Fruit fly (Drosophila melanogaster) whole organism, embryonic: ENCODE measurements around the gene CG7432.

Experiments used
- Antp ChIP-seq: fragments of 200-800 bp; sonication (Bioruptor generic); optimal IDR thresholded peaks from 3 replicates; lab custom pipeline; 2016; ENCODE audit warnings: missing biosample characterization, missing genetic modification characterization
- B-H1 ChIP-seq: fragments of 200-800 bp; sonication (Bioruptor generic); IDR thresholded peaks from 3 replicates; pipeline ENCODE4 v1.3.6; 2022; ENCODE audit warnings: missing biosample characterization, missing genetic modification characterization
- CG10321 ChIP-seq: fragments of 200-800 bp; sonication (Bioruptor generic); IDR thresholded peaks from 2 replicates; pipeline ENCODE4 v1.3.6; 2022; ENCODE audit warnings: missing biosample characterization, missing genetic modification characterization
- CG12942 ChIP-seq: fragments of 200-800 bp; sonication (Bioruptor generic); optimal IDR thresholded peaks from 3 replicates; lab custom pipeline; 2016; ENCODE audit warnings: missing biosample characterization, missing genetic modification characterization
- CG13287 ChIP-seq: fragments of 200-800 bp; sonication (Bioruptor generic); IDR thresholded peaks from 2 replicates; pipeline ENCODE4 v1.3.6; 2022; ENCODE audit warnings: missing biosample characterization, missing genetic modification characterization; ENCODE audit not compliant: partially characterized antibody
- CG15514 ChIP-seq: fragments of 200-800 bp; sonication (Bioruptor generic); optimal IDR thresholded peaks from 3 replicates; lab custom pipeline; 2017; ENCODE audit warnings: missing biosample characterization, missing genetic modification characterization, mild to moderate bottlenecking, moderate library complexity, missing genetic modification reagents
- CG15696 ChIP-seq: fragments of 200-800 bp; sonication (Bioruptor generic); optimal IDR thresholded peaks from 2 replicates; lab custom pipeline; 2019; ENCODE audit warnings: missing biosample characterization, mild to moderate bottlenecking, missing genetic modification characterization, moderate library complexity
- CG17361 ChIP-seq: fragments of 200-800 bp; sonication (Bioruptor generic); IDR thresholded peaks from 3 replicates; pipeline ENCODE4 v1.3.6; 2022; ENCODE audit warnings: missing biosample characterization, missing genetic modification characterization
- CG34422 ChIP-seq: fragments of 200-800 bp; sonication (Bioruptor generic); IDR thresholded peaks from 3 replicates; pipeline ENCODE4 v1.3.6; 2022; ENCODE audit warnings: missing biosample characterization, missing genetic modification characterization
- CG3726 ChIP-seq: fragments of 200-800 bp; sonication (Bioruptor generic); IDR thresholded peaks from 3 replicates; pipeline ENCODE4, ENCODE4 v1.3.6; 2022; ENCODE audit warnings: missing biosample characterization, missing genetic modification characterization
- CG4730 ChIP-seq: fragments of 200-800 bp; sonication (Bioruptor generic); IDR thresholded peaks from 2 replicates; pipeline ENCODE4 v1.3.6; 2022; ENCODE audit warnings: missing biosample characterization, missing genetic modification characterization
- CG6791 ChIP-seq: fragments of 200-800 bp; sonication (Bioruptor generic); IDR thresholded peaks from 3 replicates; pipeline ENCODE4 v1.3.6; 2022; ENCODE audit warnings: missing biosample characterization, missing genetic modification characterization; ENCODE audit not compliant: partially characterized antibody
- CG7786 ChIP-seq: fragments of 200-800 bp; sonication (Bioruptor generic); optimal IDR thresholded peaks from 2 replicates; lab custom pipeline; 2016; ENCODE audit warnings: missing biosample characterization, missing genetic modification characterization
- CG8089 ChIP-seq: fragments of 200-800 bp; sonication (Bioruptor generic); optimal IDR thresholded peaks from 3 replicates; lab custom pipeline; 2016; ENCODE audit warnings: missing biosample characterization, missing genetic modification characterization
- CG8290 ChIP-seq, 3 experiments: fragments of 200-800 bp; sonication (Bioruptor generic); optimal IDR thresholded peaks; 2 replicates each; lab custom pipeline; 2016 to 2019; ENCODE audit warnings: missing biosample characterization in 3 of 3, missing genetic modification characterization in 3 of 3, mild to moderate bottlenecking in 2 of 3, moderate library complexity in 1 of 3
- CG8924 ChIP-seq: fragments of 200-800 bp; optimal IDR thresholded peaks from 3 replicates; lab custom pipeline; 2019; ENCODE audit warnings: missing biosample characterization, mild to moderate bottlenecking, missing genetic modification characterization, moderate library complexity
- CG9727 ChIP-seq: fragments of 200-800 bp; sonication (Bioruptor generic); optimal IDR thresholded peaks from 3 replicates; lab custom pipeline; 2017; ENCODE audit warnings: missing biosample characterization, mild to moderate bottlenecking, missing genetic modification characterization
- Drgx ChIP-seq: fragments of 200-800 bp; sonication (Bioruptor generic); IDR thresholded peaks from 2 replicates; pipeline ENCODE4 v1.3.6; 2022; ENCODE audit warnings: missing biosample characterization, missing genetic modification characterization
- E2f1 ChIP-seq: fragments of 200-800 bp; sonication (Bioruptor generic); IDR thresholded peaks from 2 replicates; pipeline ENCODE4 v1.3.6; 2022; ENCODE audit warnings: missing biosample characterization, missing genetic modification characterization
- Gsc ChIP-seq: fragments of 200-800 bp; sonication (Bioruptor generic); IDR thresholded peaks from 2 replicates; pipeline ENCODE4 v1.3.6; 2022; ENCODE audit warnings: missing biosample characterization, missing genetic modification characterization
- HLHmδ ChIP-seq: fragments of 200-800 bp; sonication (Bioruptor generic); optimal IDR thresholded peaks from 2 replicates; lab custom pipeline; 2018; ENCODE audit warnings: missing biosample characterization, mild to moderate bottlenecking, missing genetic modification characterization, moderate library complexity
- Kr ChIP-seq: fragments of 200-800 bp; sonication (Bioruptor generic); optimal IDR thresholded peaks from 2 replicates; lab custom pipeline; 2017; ENCODE audit warnings: missing biosample characterization, mild to moderate bottlenecking, missing genetic modification characterization
- MBD-R2 ChIP-seq: fragments of 200-800 bp; sonication (Bioruptor generic); IDR thresholded peaks from 2 replicates; pipeline ENCODE4 v1.3.6; 2022; ENCODE audit warnings: missing biosample characterization, missing genetic modification characterization
- Ssrp ChIP-seq: fragments of 200-800 bp; sonication (Bioruptor generic); optimal IDR thresholded peaks from 2 replicates; lab custom pipeline; 2018; ENCODE audit warnings: missing biosample characterization, mild to moderate bottlenecking, missing genetic modification characterization, moderate library complexity
- Stat92E ChIP-seq, 3 experiments: fragments of >200 bp in 2 of 3; fragments of 200-800 bp in 1 of 3; sonication (Bioruptor generic) in 1 of 3; optimal IDR thresholded peaks; 2 replicates each; lab custom pipeline; 2017 to 2019; ENCODE audit warnings: missing biosample characterization in 3 of 3, missing genetic modification characterization in 3 of 3, mild to moderate bottlenecking in 1 of 3, moderate library complexity in 1 of 3
- Trl ChIP-seq, 3 experiments: fragments of >200 bp in 2 of 3; fragments of 200-800 bp in 1 of 3; sonication (Bioruptor generic) in 1 of 3; optimal IDR thresholded peaks; 2 replicates in 1 of 3; 3 replicates in 2 of 3; lab custom pipeline; 2016 to 2017; ENCODE audit warnings: missing biosample characterization in 1 of 3, missing genetic modification characterization in 1 of 3
- abd-A ChIP-seq: fragments of 200-800 bp; sonication (Bioruptor generic); optimal IDR thresholded peaks from 3 replicates; lab custom pipeline; 2019; ENCODE audit warnings: missing biosample characterization, mild to moderate bottlenecking, missing genetic modification characterization, moderate library complexity
- ara ChIP-seq: fragments of 200-800 bp; sonication (Bioruptor generic); IDR thresholded peaks from 2 replicates; pipeline ENCODE4 v1.3.6; 2022; ENCODE audit warnings: missing biosample characterization, missing genetic modification characterization
- cwo ChIP-seq: fragments of 200-800 bp; sonication (Bioruptor generic); optimal IDR thresholded peaks from 3 replicates; lab custom pipeline; 2017; ENCODE audit warnings: missing biosample characterization, missing genetic modification characterization, mild to moderate bottlenecking, moderate library complexity, missing genetic modification reagents
- dimm ChIP-seq: fragments of 200-800 bp; sonication (Bioruptor generic); IDR thresholded peaks from 2 replicates; pipeline ENCODE4 v1.3.6; 2022; ENCODE audit warnings: missing biosample characterization, missing genetic modification characterization
- dysf ChIP-seq: fragments of 200-800 bp; sonication (Bioruptor generic); IDR thresholded peaks from 3 replicates; pipeline ENCODE4 v1.3.6; 2022; ENCODE audit warnings: missing biosample characterization, missing genetic modification characterization
- ewg ChIP-seq: fragments of 200-800 bp; sonication (Bioruptor generic); optimal IDR thresholded peaks from 3 replicates; lab custom pipeline; 2017; ENCODE audit warnings: mild to moderate bottlenecking, missing biosample characterization, missing genetic modification reagents, missing genetic modification characterization
- grn ChIP-seq: fragments of 200-800 bp; sonication (Bioruptor generic); optimal IDR thresholded peaks from 3 replicates; lab custom pipeline; 2017; ENCODE audit warnings: missing biosample characterization, missing genetic modification characterization
- kni ChIP-seq: fragments of 200-800 bp; sonication (Bioruptor generic); optimal IDR thresholded peaks from 3 replicates; lab custom pipeline; 2017; ENCODE audit warnings: mild to moderate bottlenecking, missing biosample characterization, missing genetic modification reagents, missing genetic modification characterization
- lab ChIP-seq: fragments of 200-800 bp; sonication (Bioruptor generic); optimal IDR thresholded peaks from 3 replicates; lab custom pipeline; 2017; ENCODE audit warnings: missing biosample characterization, missing genetic modification characterization, mild to moderate bottlenecking, moderate library complexity, missing genetic modification reagents
- mirr ChIP-seq: fragments of 200-800 bp; sonication (Bioruptor generic); optimal IDR thresholded peaks from 3 replicates; lab custom pipeline; 2018; ENCODE audit warnings: missing biosample characterization, mild to moderate bottlenecking, missing genetic modification characterization
- org-1 ChIP-seq: fragments of 200-800 bp; sonication (Bioruptor generic); optimal IDR thresholded peaks from 2 replicates; lab custom pipeline; 2017; ENCODE audit warnings: missing biosample characterization, missing genetic modification characterization
- phol ChIP-seq: fragments of 200-800 bp; sonication (Bioruptor generic); optimal IDR thresholded peaks from 3 replicates; lab custom pipeline; 2018; ENCODE audit warnings: missing biosample characterization, mild to moderate bottlenecking, missing genetic modification characterization, moderate library complexity
- ranshi ChIP-seq: fragments of 200-800 bp; sonication (Bioruptor generic); IDR thresholded peaks from 2 replicates; pipeline ENCODE4 v1.3.6; 2022; ENCODE audit warnings: missing biosample characterization, missing genetic modification characterization
- row ChIP-seq: fragments of 200-800 bp; sonication (Bioruptor generic); IDR thresholded peaks from 3 replicates; pipeline ENCODE4 v1.3.6; 2022; ENCODE audit warnings: missing biosample characterization, missing genetic modification characterization
- sim ChIP-seq: fragments of 200-800 bp; sonication (Bioruptor generic); IDR thresholded peaks from 2 replicates; pipeline ENCODE4 v1.3.6; 2022; ENCODE audit warnings: missing biosample characterization, missing genetic modification characterization
- slou ChIP-seq: fragments of 200-800 bp; sonication (Bioruptor generic); optimal IDR thresholded peaks from 3 replicates; lab custom pipeline; 2016; ENCODE audit warnings: missing biosample characterization, missing genetic modification characterization
- sna ChIP-seq: fragments of 200-800 bp; sonication (Bioruptor generic); IDR thresholded peaks from 2 replicates; pipeline ENCODE4 v1.3.6; 2022; ENCODE audit warnings: missing biosample characterization, missing genetic modification characterization; ENCODE audit not compliant: partially characterized antibody
- sr ChIP-seq: fragments of 200-800 bp; sonication (Bioruptor generic); IDR thresholded peaks from 3 replicates; pipeline ENCODE4 v1.3.6; 2022; ENCODE audit warnings: missing biosample characterization, missing genetic modification characterization
- tgo ChIP-seq: fragments of 200-800 bp; sonication (Bioruptor generic); IDR thresholded peaks from 3 replicates; pipeline ENCODE4 v1.3.6; 2022; ENCODE audit warnings: missing biosample characterization, missing genetic modification characterization
- trh ChIP-seq: fragments of 200-800 bp; sonication (Bioruptor generic); optimal IDR thresholded peaks from 2 replicates; lab custom pipeline; 2016; ENCODE audit warnings: missing biosample characterization, missing genetic modification characterization
- yki ChIP-seq: fragments of >200 bp; optimal IDR thresholded peaks from 3 replicates; lab custom pipeline; 2018

Gene CG7432

dm6 chr3R:19627792-19628522 lies 36.9 kb upstream of the CG7432 start (continued):
- TF ChIP-seq Stat92E (GFP tag; optimal IDR thresholded peaks at IDR 0.05; lab: Kevin White, UChicago), result peak in 1 of 3 experiments; percentile 43
- TF ChIP-seq tgo (GFP tag; lab: Robert Waterston, UW), result peak; percentile 40; the same call in 2 of the 3 replicates
- TF ChIP-seq sim, result no peak
- TF ChIP-seq CG15696 (tag; lab: Kevin White, UChicago), result peak; percentile 31
- TF ChIP-seq CG17361, result peak; percentile 87

DNA sequence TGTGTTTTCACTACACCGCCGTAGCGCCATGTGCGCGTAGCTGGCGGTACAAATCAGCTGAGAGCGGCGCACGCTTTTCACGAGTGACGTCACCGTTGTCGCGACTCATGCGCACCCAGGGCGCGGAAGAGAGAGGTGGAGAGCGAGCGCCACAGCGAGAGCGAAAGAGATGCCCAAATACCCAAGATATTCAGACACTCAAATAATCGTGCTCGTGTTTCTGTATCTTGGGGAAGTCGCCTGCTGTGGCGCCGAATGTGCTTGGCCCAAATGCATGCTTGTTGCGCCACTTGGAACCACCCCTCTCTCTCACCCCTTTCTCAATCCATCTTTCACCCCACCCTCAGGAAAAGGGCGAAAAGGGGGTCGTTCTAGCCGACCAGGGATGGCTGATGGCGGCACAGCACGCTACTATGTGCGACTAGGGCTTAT lies 32.1 kb upstream of the CG7432 start, which contains the start of gene CG6231:
Gene CG6231 (minus strand): TSS at position 34 of the 432 bp plus-strand sequence.
- TF ChIP-seq Drgx (GFP tag; lab: Robert Waterston, UW) (0 out of 2 replicates have a peak, but pooled peaks have one; percentile 45), cwo (peak; percentile 80), CG9727 (no peak), dimm (GFP tag; lab: Robert Waterston, UW) (no peak), dysf (GFP tag; lab: Robert Waterston, UW) (no peak), lab (GFP tag; lab: Kevin White, UChicago) (peak; percentile 5), CG4730 (GFP tag; lab: Robert Waterston, UW) (0 out of 2 replicates have a peak, but pooled peaks have one; percentile 3), org-1 (GFP tag; lab: Kevin White, UChicago) (no peak), CG12942 (GFP tag; lab: Kevin White, UChicago) (no peak), CG15514 (no peak), Kr (no peak), CG13287 (GFP tag; lab: Robert Waterston, UW) (peak; percentile 62), grn (GFP tag; lab: Kevin White, UChicago) (no peak), abd-A (peak; percentile 62), B-H1 (no peak), CG34422 (GFP tag; lab: Robert Waterston, UW) (peak; percentile 63; the same call in 1 of the 3 replicates), yki (peak; percentile 18), row (GFP tag; lab: Robert Waterston, UW) (peak; percentile 33; the same call in 1 of the 3 replicates), CG6791 (GFP tag; lab: Robert Waterston, UW) (0 out of 3 replicates have a peak, but pooled peaks have one; percentile 32), trh (GFP tag; lab: Kevin White, UChicago) (no peak), slou (GFP tag; lab: Kevin White, UChicago) (no peak), CG3726 (GFP tag; lab: Robert Waterston, UW) (no peak), phol (tag; lab: Kevin White, UChicago) (no peak), sna (GFP tag; lab: Robert Waterston, UW) (peak; percentile 65), CG7786 (GFP tag; lab: Kevin White, UChicago) (no peak), Ssrp (no peak), CG8290 (GFP tag; optimal IDR thresholded peaks at IDR 0.05; lab: Kevin White, UChicago) (no peak), CG8290 (tag; optimal IDR thresholded peaks at IDR 0.05; lab: Kevin White, UChicago) (peak in 1 of 2 experiments; percentile 41), sr (no peak), Trl (optimal IDR thresholded peaks at IDR 0.05; lab: Kevin White, UChicago) (peak; percentile 67 to 75), Trl (GFP tag; optimal IDR thresholded peaks at IDR 0.05; lab: Kevin White, UChicago) (no peak), MBD-R2 (no peak), kni (GFP tag; lab: Kevin White, UChicago) (no peak), Gsc (no peak), ranshi (0 out of 2 replicates have a peak, but pooled peaks have one; percentile 14), Antp (peak; percentile 8), CG10321 (peak; percentile 62), E2f1 (GFP tag; lab: Robert Waterston, UW) (no peak; the same call in 1 of the 2 replicates), CG8924 (no peak), mirr (GFP tag; lab: Kevin White, UChicago) (peak; percentile 4), CG8089 (no peak), ewg (GFP tag; lab: Kevin White, UChicago) (peak; percentile 97), ara (GFP tag; lab: Robert Waterston, UW) (no peak), HLHmδ (peak; percentile 9)
